Worm (Caenorhabditis elegans): Measurements from ENCODE around the gene F59A7.5.

The F59A7.5 gene

DNA sequence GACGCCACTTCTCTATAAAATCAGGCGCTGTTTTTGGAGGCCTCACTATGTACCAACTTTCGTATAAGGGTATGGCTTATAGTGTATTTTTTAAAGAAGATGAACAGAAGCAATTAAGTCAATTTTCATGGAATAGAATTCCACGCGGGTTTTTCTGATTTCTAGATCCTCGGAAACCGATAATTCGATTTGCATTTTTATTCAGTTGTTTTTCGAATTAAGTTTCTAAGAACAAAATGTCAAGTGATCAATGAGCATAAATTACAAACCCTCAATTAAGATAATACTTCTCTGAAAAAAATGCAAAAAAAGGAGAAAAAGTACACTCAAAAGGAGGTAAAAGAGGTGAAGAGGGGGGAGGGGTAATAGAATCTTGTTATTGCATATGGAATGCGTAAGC is 1.2 kb upstream of the F59A7.5 start:
- TF ChIP-seq F13C5.2 (tag; optimal IDR thresholded peaks at IDR 0.05) (no peak), ceh-36 (tag; optimal IDR thresholded peaks at IDR 0.05) (no peak), aly-1 (tag; optimal IDR thresholded peaks at IDR 0.05) (no peak)

DNA sequence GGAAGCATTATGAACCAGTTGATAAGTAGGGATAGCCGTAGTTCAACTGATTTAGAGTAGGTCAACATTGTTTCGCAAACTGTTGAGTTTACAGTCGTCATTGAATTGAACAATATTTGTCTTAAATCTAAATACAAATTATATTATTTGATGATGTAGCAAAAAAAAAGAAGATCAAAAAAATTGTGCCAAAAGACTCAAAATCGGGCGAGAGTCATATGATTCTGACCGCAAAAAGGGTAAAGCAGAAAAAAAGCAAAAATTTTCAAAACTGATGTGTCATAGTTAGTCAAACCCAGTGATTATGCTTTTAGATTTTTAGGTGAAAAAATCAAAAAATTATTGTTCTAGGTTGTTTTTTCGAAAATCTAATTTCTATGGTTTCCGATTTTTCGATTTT is 5.3 kb downstream of the F59A7.5 start, which contains the start of gene srab-13:
Gene srab-13, minus strand, starts transcription at position 101 of the 400 bp plus-strand sequence.
- TF ChIP-seq tbx-11 (GFP tag; IDR thresholded peaks at IDR 0.05) = no peak
- no peak for TF ChIP-seq ets-7 (tag; optimal IDR thresholded peaks at IDR 0.05)
- TF ChIP-seq tbx-37 (GFP tag; conservative IDR thresholded peaks at IDR 0.05) = no peak
- TF ChIP-seq ama-1 (optimal IDR thresholded peaks at IDR 0.05) = no peak
- TF ChIP-seq flt-1 (GFP tag; IDR thresholded peaks at IDR 0.05) = no peak
- no peak for TF ChIP-seq aly-1 (tag; optimal IDR thresholded peaks at IDR 0.05)
- TF ChIP-seq ceh-13 (GFP tag; optimal IDR thresholded peaks at IDR 0.05) = no peak
- TF ChIP-seq scrt-1 (GFP tag; IDR thresholded peaks at IDR 0.05) = no peak
- no peak for TF ChIP-seq pes-1 (GFP tag; IDR thresholded peaks at IDR 0.05)
- TF ChIP-seq hnd-1 (tag; optimal IDR thresholded peaks at IDR 0.05) = no peak
- TF ChIP-seq sea-1 (GFP tag; conservative IDR thresholded peaks at IDR 0.05) = no peak
- no peak for TF ChIP-seq hmbx-1 (tag; optimal IDR thresholded peaks at IDR 0.05)
- no peak for TF ChIP-seq hmg-4 (GFP tag; optimal IDR thresholded peaks at IDR 0.05)
- no peak for TF ChIP-seq tra-4 (tag; optimal IDR thresholded peaks at IDR 0.05)
- TF ChIP-seq F13C5.2 (tag; optimal IDR thresholded peaks at IDR 0.05) = no peak
- TF ChIP-seq ceh-36 (tag; optimal IDR thresholded peaks at IDR 0.05) = no peak
- no peak for TF ChIP-seq B0310.2 (tag; optimal IDR thresholded peaks at IDR 0.05)

DNA sequence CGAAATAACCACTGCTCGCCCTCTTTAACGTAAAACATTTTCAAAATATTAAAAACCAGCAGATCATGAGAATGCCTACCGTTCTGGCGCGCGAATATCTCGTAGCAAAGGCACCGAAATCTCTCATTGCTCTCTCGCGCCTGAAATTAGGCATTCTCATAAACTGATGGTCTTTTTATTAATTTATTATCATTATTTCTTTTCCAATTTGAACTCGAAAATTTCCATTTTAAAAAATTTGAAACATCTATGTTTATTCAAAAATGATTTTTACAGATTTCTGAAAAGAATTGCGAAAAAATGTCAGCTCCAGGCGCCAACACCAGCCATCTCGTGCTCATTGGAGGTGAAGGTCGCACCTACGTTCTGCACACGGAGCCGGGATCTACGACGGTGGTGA is 7.4 kb downstream of the F59A7.5 start, which contains the start of gene F59A7.12:
Gene F59A7.12, plus strand, starts transcription at position 301 of the 400 bp plus-strand sequence.
- TF ChIP-seq ama-1 (optimal IDR thresholded peaks at IDR 0.05) (no peak), aly-1 (tag; optimal IDR thresholded peaks at IDR 0.05) (no peak), pes-1 (GFP tag; IDR thresholded peaks at IDR 0.05) (no peak), flt-1 (GFP tag; IDR thresholded peaks at IDR 0.05) (no peak), ets-7 (tag; optimal IDR thresholded peaks at IDR 0.05) (no peak), hmg-4 (GFP tag; optimal IDR thresholded peaks at IDR 0.05) (no peak), ceh-13 (GFP tag; optimal IDR thresholded peaks at IDR 0.05) (no peak), hnd-1 (tag; optimal IDR thresholded peaks at IDR 0.05) (no peak), tbx-11 (GFP tag; IDR thresholded peaks at IDR 0.05) (no peak), F13C5.2 (tag; optimal IDR thresholded peaks at IDR 0.05) (no peak)

ce11 chrV:2030661-2031060 is 8.2 kb downstream of the F59A7.5 start:
- TF ChIP-seq ets-7 (tag; optimal IDR thresholded peaks at IDR 0.05) = no peak
- TF ChIP-seq hmg-4 (GFP tag; optimal IDR thresholded peaks at IDR 0.05) = no peak
- TF ChIP-seq flt-1 (GFP tag; IDR thresholded peaks at IDR 0.05) = no peak
- no peak for TF ChIP-seq tbx-11 (GFP tag; IDR thresholded peaks at IDR 0.05)
- no peak for TF ChIP-seq pes-1 (GFP tag; IDR thresholded peaks at IDR 0.05)
- no peak for TF ChIP-seq F13C5.2 (tag; optimal IDR thresholded peaks at IDR 0.05)
- TF ChIP-seq scrt-1 (GFP tag; IDR thresholded peaks at IDR 0.05) = no peak
- TF ChIP-seq ceh-36 (tag; optimal IDR thresholded peaks at IDR 0.05) = no peak
- no peak for TF ChIP-seq hnd-1 (tag; optimal IDR thresholded peaks at IDR 0.05)
- TF ChIP-seq aly-1 (tag; optimal IDR thresholded peaks at IDR 0.05) = no peak
- TF ChIP-seq tra-4 (tag; optimal IDR thresholded peaks at IDR 0.05) = no peak
- TF ChIP-seq ama-1 (optimal IDR thresholded peaks at IDR 0.05) = no peak
- TF ChIP-seq ceh-13 (GFP tag; optimal IDR thresholded peaks at IDR 0.05) = no peak
- TF ChIP-seq B0310.2 (tag; optimal IDR thresholded peaks at IDR 0.05) = no peak

DNA sequence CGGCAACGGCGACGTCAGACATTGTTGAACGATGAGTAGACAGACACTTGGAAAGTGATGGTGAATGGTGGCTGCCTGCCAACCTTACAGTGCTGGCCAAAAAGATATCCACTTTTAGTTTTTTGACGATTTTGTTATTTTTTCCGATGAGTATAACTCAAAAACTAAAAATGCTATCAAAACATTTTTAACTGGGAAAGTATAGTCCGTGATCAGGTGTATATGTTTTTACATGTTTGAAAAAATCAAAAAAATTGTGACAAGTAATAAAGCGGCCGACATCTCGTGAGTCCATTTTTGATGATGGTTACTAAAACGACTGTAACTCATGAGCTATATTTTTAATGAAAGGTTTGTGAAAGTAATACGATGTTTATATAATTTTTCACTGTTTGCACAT is 9.0 kb downstream of the F59A7.5 start, which contains the start of gene hil-6:
Gene hil-6, minus strand, starts transcription at position 101 of the 400 bp plus-strand sequence.
- no peak for TF ChIP-seq scrt-1 (GFP tag; IDR thresholded peaks at IDR 0.05)
- TF ChIP-seq tbx-37 (GFP tag; conservative IDR thresholded peaks at IDR 0.05) = no peak
- TF ChIP-seq tbx-11 (GFP tag; IDR thresholded peaks at IDR 0.05) = no peak
- no peak for TF ChIP-seq hmg-4 (GFP tag; optimal IDR thresholded peaks at IDR 0.05)
- no peak for TF ChIP-seq hmbx-1 (tag; optimal IDR thresholded peaks at IDR 0.05)
- no peak for TF ChIP-seq flt-1 (GFP tag; IDR thresholded peaks at IDR 0.05)
- TF ChIP-seq ceh-13 (GFP tag; optimal IDR thresholded peaks at IDR 0.05) = no peak
- TF ChIP-seq aly-1 (tag; optimal IDR thresholded peaks at IDR 0.05) = no peak
- TF ChIP-seq ama-1 (optimal IDR thresholded peaks at IDR 0.05) = no peak

DNA sequence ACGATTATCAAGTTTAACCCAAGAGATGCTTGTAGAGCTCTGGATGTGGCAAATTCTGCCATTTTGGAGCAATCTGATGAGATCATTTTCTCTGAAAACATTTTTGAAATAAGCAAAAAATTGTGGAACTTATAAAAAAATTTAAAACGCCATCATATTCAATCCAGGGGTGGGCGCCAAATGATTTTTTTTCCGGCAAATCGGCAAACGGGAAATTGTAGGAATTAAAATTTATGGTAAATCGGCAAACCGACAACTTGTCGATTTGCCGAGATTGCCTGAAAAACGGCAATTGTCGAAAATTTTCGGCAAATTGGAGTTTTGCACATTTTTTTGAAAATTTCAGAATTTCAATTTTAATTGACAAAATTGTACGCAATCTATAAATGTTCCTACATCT is 13.1 kb downstream of the F59A7.5 start, which contains the start of gene srab-23:
Gene srab-23, minus strand, starts transcription at position 101 of the 400 bp plus-strand sequence.
- TF ChIP-seq tbx-11 (GFP tag; IDR thresholded peaks at IDR 0.05) = no peak
- no peak for TF ChIP-seq aly-1 (tag; optimal IDR thresholded peaks at IDR 0.05)
- no peak for TF ChIP-seq F13C5.2 (tag; optimal IDR thresholded peaks at IDR 0.05)
- no peak for TF ChIP-seq ets-7 (tag; optimal IDR thresholded peaks at IDR 0.05)
- TF ChIP-seq ceh-13 (GFP tag; optimal IDR thresholded peaks at IDR 0.05) = no peak
- TF ChIP-seq hnd-1 (tag; optimal IDR thresholded peaks at IDR 0.05) = no peak
- TF ChIP-seq B0310.2 (tag; optimal IDR thresholded peaks at IDR 0.05) = no peak
- TF ChIP-seq flt-1 (GFP tag; IDR thresholded peaks at IDR 0.05) = no peak
- no peak for TF ChIP-seq scrt-1 (GFP tag; IDR thresholded peaks at IDR 0.05)
- TF ChIP-seq pes-1 (GFP tag; IDR thresholded peaks at IDR 0.05) = no peak
- TF ChIP-seq tra-4 (tag; optimal IDR thresholded peaks at IDR 0.05) = no peak
- TF ChIP-seq hmbx-1 (tag; optimal IDR thresholded peaks at IDR 0.05) = no peak
- no peak for TF ChIP-seq hmg-4 (GFP tag; optimal IDR thresholded peaks at IDR 0.05)
- TF ChIP-seq tbx-37 (GFP tag; conservative IDR thresholded peaks at IDR 0.05) = no peak
- no peak for TF ChIP-seq ceh-36 (tag; optimal IDR thresholded peaks at IDR 0.05)

ce11 chrV:2045956-2046355 is 23.5 kb downstream of the F59A7.5 start, which contains the start of gene Y40B10A.5:
Gene Y40B10A.5 (minus strand): TSS chrV:2046056.
- no peak for TF ChIP-seq ama-1 (optimal IDR thresholded peaks at IDR 0.05)
- no peak for TF ChIP-seq tbx-37 (GFP tag; conservative IDR thresholded peaks at IDR 0.05)
- no peak for TF ChIP-seq hnd-1 (tag; optimal IDR thresholded peaks at IDR 0.05)
- TF ChIP-seq flt-1 (GFP tag; IDR thresholded peaks at IDR 0.05) = no peak
- no peak for TF ChIP-seq ets-7 (tag; optimal IDR thresholded peaks at IDR 0.05)
- no peak for TF ChIP-seq F13C5.2 (tag; optimal IDR thresholded peaks at IDR 0.05)
- no peak for TF ChIP-seq scrt-1 (GFP tag; IDR thresholded peaks at IDR 0.05)
- no peak for TF ChIP-seq tra-4 (tag; optimal IDR thresholded peaks at IDR 0.05)
- TF ChIP-seq hmbx-1 (tag; optimal IDR thresholded peaks at IDR 0.05) = no peak
- no peak for TF ChIP-seq ceh-13 (GFP tag; optimal IDR thresholded peaks at IDR 0.05)
- no peak for TF ChIP-seq pes-1 (GFP tag; IDR thresholded peaks at IDR 0.05)
- no peak for TF ChIP-seq hmg-4 (GFP tag; optimal IDR thresholded peaks at IDR 0.05)
- TF ChIP-seq sea-1 (GFP tag; conservative IDR thresholded peaks at IDR 0.05) = no peak
- TF ChIP-seq aly-1 (tag; optimal IDR thresholded peaks at IDR 0.05) = no peak
- no peak for TF ChIP-seq B0310.2 (tag; optimal IDR thresholded peaks at IDR 0.05)
- no peak for TF ChIP-seq tbx-11 (GFP tag; IDR thresholded peaks at IDR 0.05)
- no peak for TF ChIP-seq ceh-36 (tag; optimal IDR thresholded peaks at IDR 0.05)

Measured in whole organism, early embryonic.